Fruit fly (Drosophila melanogaster): ENCODE results near the gene CG5984.

Gene CG5984

DNA sequence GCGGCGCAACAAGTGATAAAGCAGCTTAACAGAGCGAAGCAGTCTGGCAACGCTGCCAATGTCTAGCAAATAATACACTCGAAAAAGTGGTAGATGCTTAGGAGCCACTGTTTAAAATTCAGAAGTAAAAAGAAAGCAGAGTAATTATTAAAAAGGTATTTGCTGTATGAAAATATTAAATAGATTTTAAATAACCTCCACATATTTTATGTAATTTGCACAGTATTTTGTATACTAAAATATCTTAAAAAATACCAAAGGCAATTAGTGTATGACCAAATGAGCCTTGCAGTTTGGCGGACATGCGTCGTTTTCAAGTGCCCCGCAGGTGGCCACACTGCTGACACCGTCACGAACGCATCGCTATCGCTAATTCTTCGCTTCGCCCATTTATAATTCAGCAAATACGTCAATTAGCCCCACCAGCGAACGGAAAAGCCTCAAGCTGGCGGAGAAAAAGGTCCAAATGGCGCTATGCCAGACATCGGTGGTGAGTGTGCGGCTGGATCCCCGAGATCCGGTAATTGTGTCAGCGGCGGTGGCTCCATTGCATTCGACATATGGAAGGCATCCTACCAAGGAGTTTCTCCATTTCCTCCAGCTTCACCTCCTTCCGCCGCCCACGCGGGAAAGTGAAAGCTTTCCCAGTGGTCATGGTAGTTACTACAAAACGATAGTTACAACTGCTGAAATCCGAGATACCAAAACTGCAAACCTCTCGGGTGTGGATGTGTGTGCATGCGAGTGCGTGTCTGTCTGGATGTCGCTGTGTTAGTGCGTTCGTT is 5.5 kb upstream of the CG5984 start, which contains the start of gene pll (continued):
- no peak for TF ChIP-seq toy (GFP tag; IDR thresholded peaks at IDR 0.05)
- peak in 1 of 2 experiments; percentile 47 for TF ChIP-seq insv (GFP tag; optimal IDR thresholded peaks at IDR 0.05)
- peak; percentile 73 for TF ChIP-seq CG10959 (GFP tag; IDR thresholded peaks at IDR 0.05)
- no peak for TF ChIP-seq tio (GFP tag; optimal IDR thresholded peaks at IDR 0.05)
- peak; percentile 22; the same call in 1 of the 2 replicates for TF ChIP-seq inv (GFP tag; IDR thresholded peaks at IDR 0.05; ENCODE audit: partially characterized antibody)
- TF ChIP-seq dati (GFP tag; IDR thresholded peaks at IDR 0.05), result peak; percentile 65
- peak; percentile 75 for TF ChIP-seq fd3F (GFP tag; optimal IDR thresholded peaks at IDR 0.05)
- TF ChIP-seq CG11093 (GFP tag; IDR thresholded peaks at IDR 0.05), result peak; percentile 75
- peak; percentile 79 for TF ChIP-seq CG13123 (GFP tag; optimal IDR thresholded peaks at IDR 0.05)
- peak; percentile 23 for TF ChIP-seq Hand (GFP tag; optimal IDR thresholded peaks at IDR 0.05)
- TF ChIP-seq Trl (optimal IDR thresholded peaks at IDR 0.05), result no peak
- TF ChIP-seq Trl (GFP tag; optimal IDR thresholded peaks at IDR 0.05), result peak; percentile 68
- peak; percentile 41 for TF ChIP-seq CG9876 (GFP tag; optimal IDR thresholded peaks at IDR 0.05)
- peak; percentile 74 for TF ChIP-seq E2f2 (GFP tag; IDR thresholded peaks at IDR 0.05)
- TF ChIP-seq croc (GFP tag; conservative IDR thresholded peaks at IDR 0.05), result peak; percentile 55
- no peak for TF ChIP-seq CG7839 (tag; optimal IDR thresholded peaks at IDR 0.05)
- TF ChIP-seq CG2202 (tag; optimal IDR thresholded peaks at IDR 0.05), result peak; percentile 52
- TF ChIP-seq en (GFP tag; optimal IDR thresholded peaks at IDR 0.05), result peak; percentile 22
- TF ChIP-seq mirr (GFP tag; optimal IDR thresholded peaks at IDR 0.05), result peak; percentile 24
- no peak for TF ChIP-seq CG8281 (tag; optimal IDR thresholded peaks at IDR 0.05)
- TF ChIP-seq al (GFP tag; IDR thresholded peaks at IDR 0.05), result peak; percentile 83
- peak; percentile 88 for TF ChIP-seq CG11695 (GFP tag; IDR thresholded peaks at IDR 0.05)
- no peak for TF ChIP-seq CG4360 (GFP tag; IDR thresholded peaks at IDR 0.05)
- peak; percentile 83; the same call in 2 of the 3 replicates for TF ChIP-seq otp (GFP tag; IDR thresholded peaks at IDR 0.05)
- TF ChIP-seq CG8478 (optimal IDR thresholded peaks at IDR 0.05), result no peak
- TF ChIP-seq pb (GFP tag; optimal IDR thresholded peaks at IDR 0.05), result no peak
- TF ChIP-seq CG12744 (GFP tag; optimal IDR thresholded peaks at IDR 0.05), result peak; percentile 77
- TF ChIP-seq CG6854 (GFP tag; optimal IDR thresholded peaks at IDR 0.05), result no peak
- peak; percentile 80 for TF ChIP-seq ara (GFP tag; IDR thresholded peaks at IDR 0.05)
- peak; percentile 89 for TF ChIP-seq Aef1 (GFP tag; IDR thresholded peaks at IDR 0.05)
- peak; percentile 17 for TF ChIP-seq org-1 (GFP tag; optimal IDR thresholded peaks at IDR 0.05)
- TF ChIP-seq wek (GFP tag; optimal IDR thresholded peaks at IDR 0.05), result no peak
- peak; percentile 6 for TF ChIP-seq CG4328 (GFP tag; optimal IDR thresholded peaks at IDR 0.05)
- TF ChIP-seq CG13894 (tag; optimal IDR thresholded peaks at IDR 0.05), result no peak
- peak; percentile 27 for TF ChIP-seq Atf-2 (GFP tag; optimal IDR thresholded peaks at IDR 0.05)
- TF ChIP-seq salm (tag; optimal IDR thresholded peaks at IDR 0.05), result peak; percentile 40
- TF ChIP-seq CG15479 (GFP tag; optimal IDR thresholded peaks at IDR 0.05), result peak; percentile 0
- TF ChIP-seq CG4820 (GFP tag; optimal IDR thresholded peaks at IDR 0.05), result peak; percentile 68
- TF ChIP-seq CG8944 (GFP tag; optimal IDR thresholded peaks at IDR 0.05), result peak; percentile 64
- TF ChIP-seq onecut (GFP tag; IDR thresholded peaks at IDR 0.05), result peak; percentile 68
- TF ChIP-seq schlank (tag; optimal IDR thresholded peaks at IDR 0.05), result peak; percentile 50
- no peak for TF ChIP-seq CG11723 (GFP tag; optimal IDR thresholded peaks at IDR 0.05)
- TF ChIP-seq Bgb (GFP tag; IDR thresholded peaks at IDR 0.05; ENCODE audit: partially characterized antibody), result peak; percentile 66
- TF ChIP-seq CG17802 (tag; optimal IDR thresholded peaks at IDR 0.05), result peak; percentile 40
- TF ChIP-seq H15 (GFP tag; IDR thresholded peaks at IDR 0.05), result peak; percentile 82
- TF ChIP-seq CG12236 (GFP tag; optimal IDR thresholded peaks at IDR 0.05), result peak; percentile 35
- peak; percentile 79 for TF ChIP-seq CG15601 (tag; optimal IDR thresholded peaks at IDR 0.05)
- TF ChIP-seq Sin3A (optimal IDR thresholded peaks at IDR 0.05), result peak; percentile 91
- 0 out of 3 replicates have a peak, but pooled peaks have one; percentile 9 for TF ChIP-seq vnd (GFP tag; IDR thresholded peaks at IDR 0.05; ENCODE audit: partially characterized antibody)
- TF ChIP-seq MBD-R2 (GFP tag; IDR thresholded peaks at IDR 0.05), result peak; percentile 89
- no peak for TF ChIP-seq CG11398 (GFP tag; optimal IDR thresholded peaks at IDR 0.05)
